Fruit fly (Drosophila melanogaster) S2 (cell line): Measurements from ENCODE around the gene CG6836.

Experiments used
- CG8478 ChIP-seq: fragments of >200 bp; optimal IDR thresholded peaks from 2 replicates; lab custom pipeline; 2018
- CTCF ChIP-seq, 2 experiments: fragments of >200 bp; optimal IDR thresholded peaks; 2 replicates each; lab custom pipeline; 2018

The CG6836 gene

DNA sequence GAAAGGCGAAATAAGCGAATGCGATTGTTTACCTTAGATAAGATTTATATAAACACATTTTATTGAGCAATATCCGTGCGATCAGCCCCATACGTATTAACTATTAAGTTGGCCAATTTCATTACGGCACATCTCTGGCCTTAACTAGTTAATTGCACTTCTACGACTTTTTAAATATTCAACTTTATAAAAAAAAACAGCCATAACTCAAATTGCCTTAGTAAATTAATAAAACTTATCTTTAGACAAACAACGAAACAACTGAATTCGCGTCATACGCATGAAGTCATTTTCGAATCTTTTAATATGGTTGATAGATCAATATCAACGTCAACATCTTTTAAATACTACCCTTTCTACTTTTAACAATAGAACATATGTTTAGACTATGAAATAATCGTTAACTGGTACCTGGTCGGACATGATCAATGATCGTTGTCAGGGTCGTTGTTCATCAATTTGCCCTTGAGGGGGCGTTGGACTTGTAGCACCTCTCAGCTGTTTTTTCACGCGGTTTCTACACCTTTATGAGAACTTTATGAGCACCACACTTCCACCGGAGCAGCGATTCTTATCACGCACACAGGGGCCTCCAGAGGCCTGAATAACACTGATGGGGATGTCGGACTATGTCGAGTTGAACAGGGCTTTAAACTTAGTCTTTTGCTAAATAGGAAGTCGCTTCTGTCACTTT, 47.3 kb downstream of the CG6836 start, which contains the start of gene CG18135:
CG18135 (minus strand) TSS at position 694 of the 694 bp plus-strand sequence.
- TF ChIP-seq CG8478 (lab: Kevin White, UChicago) = no peak
- TF ChIP-seq CTCF (optimal IDR thresholded peaks at IDR 0.05; lab: Kevin White, UChicago) = no peak

DNA sequence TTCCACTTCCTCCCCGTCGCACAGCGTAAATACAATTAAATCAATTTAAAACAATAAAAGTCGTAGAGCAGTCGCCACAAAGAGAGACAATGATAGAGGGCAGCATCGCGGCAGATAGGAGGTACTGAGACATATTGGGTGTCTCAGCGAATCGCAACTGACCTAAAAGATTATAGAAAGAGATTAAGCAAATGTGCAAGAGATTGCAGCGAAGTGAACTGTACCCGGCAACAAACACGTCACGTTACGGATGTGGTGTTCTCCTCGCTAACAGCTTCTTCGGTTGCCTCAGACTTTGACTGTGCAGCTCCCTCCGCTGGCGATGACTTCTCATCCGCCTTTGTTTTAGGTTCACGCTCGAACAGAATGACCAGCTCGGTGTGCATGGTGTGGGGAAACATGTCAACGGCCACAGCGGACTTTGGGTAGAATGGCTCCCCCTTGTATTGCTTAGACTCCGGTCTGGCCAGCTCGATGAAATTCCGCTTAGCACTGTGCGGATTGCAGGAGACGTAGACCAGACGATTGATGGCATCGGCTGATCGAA, 47.9 kb downstream of the CG6836 start:
- TF ChIP-seq CG8478 (lab: Kevin White, UChicago) = no peak
- TF ChIP-seq CTCF (optimal IDR thresholded peaks at IDR 0.05; lab: Kevin White, UChicago) = no peak

- TF ChIP-seq CTCF (optimal IDR thresholded peaks at IDR 0.05; lab: Kevin White, UChicago) = peak; percentile 29 to 45
- TF ChIP-seq CG8478 (lab: Kevin White, UChicago) = no peak
These were observed 50.0 kb downstream of the CG6836 start, which contains the start of gene CG3808 for dm6 chr3L:19000413-19000812. TSS of gene CG3808 (minus strand) at chr3L:19000608.

DNA sequence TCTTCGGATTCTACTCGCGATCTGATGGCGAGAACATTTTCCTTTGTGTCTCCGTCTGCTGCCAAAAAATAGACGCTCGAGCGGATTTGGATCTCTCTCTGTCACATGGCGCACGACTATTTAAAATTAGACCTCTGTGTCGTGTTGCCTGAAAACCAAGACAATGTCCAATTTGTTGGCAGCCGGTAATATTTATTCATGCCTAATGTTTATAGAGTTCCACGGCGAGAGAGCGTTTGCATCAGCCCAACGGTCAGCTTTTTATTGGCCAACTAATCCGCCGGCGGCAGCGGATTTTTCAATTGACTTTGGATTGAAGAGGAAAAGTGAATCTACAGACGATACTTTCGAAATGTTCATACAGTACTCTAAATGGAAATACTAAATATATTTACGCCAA, 52.8 kb downstream of the CG6836 start, which contains the start of gene SmydA-2:
SmydA-2 (minus strand) TSS at position 33 of the 400 bp plus-strand sequence.
- TF ChIP-seq CG8478 (lab: Kevin White, UChicago) (no peak), CTCF (optimal IDR thresholded peaks at IDR 0.05; lab: Kevin White, UChicago) (no peak)

DNA sequence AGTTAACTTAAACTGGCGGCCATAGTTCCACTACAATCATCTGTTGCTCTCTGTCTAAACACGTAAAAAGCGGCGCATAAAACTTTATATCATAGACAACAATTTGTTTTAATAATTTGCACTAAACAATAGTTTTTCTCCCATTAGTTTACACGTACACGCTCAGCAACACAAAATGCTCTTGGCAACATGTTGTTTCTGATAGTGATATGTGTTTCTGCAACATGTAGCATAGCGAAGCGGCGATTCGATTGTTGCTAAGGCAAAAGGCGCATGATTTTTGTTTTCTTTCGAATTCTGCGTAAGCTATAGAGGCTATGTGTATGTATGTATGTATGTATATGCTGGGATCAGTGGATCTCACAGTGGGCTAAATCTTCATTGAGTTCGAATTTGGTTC, 53.7 kb downstream of the CG6836 start:
- TF ChIP-seq CG8478 (lab: Kevin White, UChicago) (no peak), CTCF (optimal IDR thresholded peaks at IDR 0.05; lab: Kevin White, UChicago) (no peak)
